Fruit fly (Drosophila melanogaster): ENCODE results near the gene spd-2.

The spd-2 gene

DNA sequence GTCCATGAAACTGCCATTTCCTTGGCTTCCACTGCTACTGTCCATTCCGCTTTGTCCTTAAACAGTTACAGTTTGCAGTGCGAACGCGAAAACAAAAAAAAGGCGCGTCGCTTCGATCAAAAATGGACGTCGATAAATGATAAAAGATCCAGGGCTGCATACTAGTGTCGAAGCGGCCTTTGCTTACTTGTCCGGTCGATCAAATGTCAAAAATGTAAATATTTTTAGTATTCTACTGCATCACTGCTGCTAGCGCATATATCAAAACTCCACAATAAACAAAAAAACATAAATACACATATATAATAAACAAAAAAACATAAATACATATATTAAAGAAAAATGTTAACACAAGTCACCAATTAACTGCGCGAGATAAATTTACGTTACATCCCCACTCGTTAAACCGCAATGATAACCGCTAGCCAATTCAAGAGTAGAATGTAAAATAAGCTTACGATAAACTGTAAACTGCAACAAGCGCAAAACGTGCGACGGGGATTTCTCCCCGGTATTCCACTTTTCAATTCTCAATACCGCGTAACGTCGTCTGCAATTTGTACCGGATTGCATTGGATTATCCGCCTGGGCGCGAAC lies at the start of gene spd-2, which contains the start of gene Apl:
spd-2 (minus strand) TSS at position 93 of the 597 bp plus-strand sequence.
Apl (plus strand) TSS at position 260 of the 597 bp plus-strand sequence.
- TF ChIP-seq dl (GFP tag; optimal IDR thresholded peaks at IDR 0.05; ENCODE audit: insufficient read depth in 1 of 2, partially characterized antibody in 2 of 2) (no peak), CrebA (GFP tag; optimal IDR thresholded peaks at IDR 0.05; ENCODE audit: borderline replicate concordance) (no peak), Myc (optimal IDR thresholded peaks at IDR 0.05) (peak; percentile 0), h (GFP tag; optimal IDR thresholded peaks at IDR 0.05) (no peak), Sp1 (GFP tag; optimal IDR thresholded peaks at IDR 0.05) (no peak), Dif (GFP tag; optimal IDR thresholded peaks at IDR 0.05; ENCODE audit: partially characterized antibody) (no peak), Vsx2 (GFP tag; optimal IDR thresholded peaks at IDR 0.05; ENCODE audit: partially characterized antibody) (no peak), foxo (GFP tag; optimal IDR thresholded peaks at IDR 0.05) (no peak), fru (GFP tag; optimal IDR thresholded peaks at IDR 0.05) (no peak), dsf (GFP tag; optimal IDR thresholded peaks at IDR 0.05; ENCODE audit: borderline replicate concordance) (no peak), Rel (GFP tag; optimal IDR thresholded peaks at IDR 0.05) (no peak), Rel (tag; optimal IDR thresholded peaks at IDR 0.05) (peak; percentile 65), br (GFP tag; optimal IDR thresholded peaks at IDR 0.05) (no peak), Hr83 (GFP tag; optimal IDR thresholded peaks at IDR 0.05; ENCODE audit: poor library complexity, severe bottlenecking) (no peak), lola (GFP tag; optimal IDR thresholded peaks at IDR 0.05) (no peak), HLH106 (tag; optimal IDR thresholded peaks at IDR 0.05) (no peak), CG32264 (GFP tag; optimal IDR thresholded peaks at IDR 0.05) (no peak)

DNA sequence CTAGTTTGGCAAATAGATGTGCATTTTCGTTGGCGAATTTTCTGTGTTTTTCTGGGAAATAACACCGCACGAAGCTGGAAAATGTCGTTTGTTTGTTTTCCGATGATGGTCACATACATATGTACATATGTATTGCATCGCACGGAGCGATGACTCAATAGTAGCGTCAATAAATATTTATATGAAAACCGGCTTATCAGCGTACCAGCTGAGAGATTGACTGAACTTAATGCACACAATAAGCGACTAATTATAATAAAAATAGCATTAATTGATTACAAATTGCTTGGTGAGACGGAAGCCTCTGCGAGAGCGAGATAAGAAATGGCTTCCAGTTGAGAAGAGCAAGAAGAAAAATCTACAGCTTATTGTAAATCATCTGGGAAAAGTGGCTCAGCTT lies 49.7 kb upstream of the spd-2 start:
- TF ChIP-seq Mio (GFP tag; optimal IDR thresholded peaks at IDR 0.05) (no peak), Dif (GFP tag; optimal IDR thresholded peaks at IDR 0.05; ENCODE audit: partially characterized antibody) (no peak), brk (GFP tag; optimal IDR thresholded peaks at IDR 0.05) (no peak), dmrt93B (GFP tag; optimal IDR thresholded peaks at IDR 0.05) (no peak), CG32264 (GFP tag; optimal IDR thresholded peaks at IDR 0.05) (no peak), fru (GFP tag; optimal IDR thresholded peaks at IDR 0.05) (no peak), lola (GFP tag; optimal IDR thresholded peaks at IDR 0.05) (no peak), GATAd (GFP tag; optimal IDR thresholded peaks at IDR 0.05) (no peak), Vsx2 (GFP tag; optimal IDR thresholded peaks at IDR 0.05; ENCODE audit: partially characterized antibody) (no peak), CG9705 (GFP tag; optimal IDR thresholded peaks at IDR 0.05) (no peak), usp (GFP tag; optimal IDR thresholded peaks at IDR 0.05) (no peak), dl (GFP tag; optimal IDR thresholded peaks at IDR 0.05; ENCODE audit: insufficient read depth in 1 of 2, partially characterized antibody in 2 of 2) (no peak), dsf (GFP tag; optimal IDR thresholded peaks at IDR 0.05; ENCODE audit: borderline replicate concordance) (no peak)

DNA sequence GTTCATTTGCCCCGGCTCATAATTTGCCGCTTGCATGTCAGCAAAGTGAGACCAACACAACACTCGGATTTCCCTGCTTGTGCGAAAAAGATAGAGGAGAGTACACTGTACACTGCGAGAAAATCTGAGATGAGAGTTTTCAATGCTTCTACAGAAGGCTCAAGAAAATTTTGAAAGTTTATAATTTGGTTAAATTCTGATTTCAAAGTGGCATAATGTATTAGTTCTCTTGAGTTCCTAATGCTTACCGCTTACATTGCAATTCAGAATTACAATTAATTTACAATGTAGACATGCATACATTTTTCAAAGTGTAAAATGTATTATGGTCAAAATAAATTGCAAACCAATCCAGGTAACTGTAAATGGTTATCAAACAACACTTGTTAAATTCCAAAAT lies 48.1 kb upstream of the spd-2 start:
- no peak for TF ChIP-seq Myc (optimal IDR thresholded peaks at IDR 0.05)
- TF ChIP-seq dl (GFP tag; optimal IDR thresholded peaks at IDR 0.05; ENCODE audit: insufficient read depth in 1 of 2, partially characterized antibody in 2 of 2): no peak
- TF ChIP-seq sage (GFP tag; optimal IDR thresholded peaks at IDR 0.05): no peak
- no peak for TF ChIP-seq Mio (GFP tag; optimal IDR thresholded peaks at IDR 0.05)
- no peak for TF ChIP-seq Sp1 (GFP tag; optimal IDR thresholded peaks at IDR 0.05)
- TF ChIP-seq Dfd (GFP tag; optimal IDR thresholded peaks at IDR 0.05): no peak
- TF ChIP-seq brk (GFP tag; optimal IDR thresholded peaks at IDR 0.05): no peak
- TF ChIP-seq rgr (GFP tag; optimal IDR thresholded peaks at IDR 0.05): no peak
- TF ChIP-seq woc (GFP tag; optimal IDR thresholded peaks at IDR 0.05): no peak
- TF ChIP-seq Hr78 (GFP tag; optimal IDR thresholded peaks at IDR 0.05): no peak
- no peak for TF ChIP-seq Hnf4 (GFP tag; optimal IDR thresholded peaks at IDR 0.05)
- no peak for TF ChIP-seq foxo (GFP tag; optimal IDR thresholded peaks at IDR 0.05)
- no peak for TF ChIP-seq CrebA (GFP tag; optimal IDR thresholded peaks at IDR 0.05; ENCODE audit: borderline replicate concordance)
- TF ChIP-seq br (GFP tag; optimal IDR thresholded peaks at IDR 0.05): no peak

DNA sequence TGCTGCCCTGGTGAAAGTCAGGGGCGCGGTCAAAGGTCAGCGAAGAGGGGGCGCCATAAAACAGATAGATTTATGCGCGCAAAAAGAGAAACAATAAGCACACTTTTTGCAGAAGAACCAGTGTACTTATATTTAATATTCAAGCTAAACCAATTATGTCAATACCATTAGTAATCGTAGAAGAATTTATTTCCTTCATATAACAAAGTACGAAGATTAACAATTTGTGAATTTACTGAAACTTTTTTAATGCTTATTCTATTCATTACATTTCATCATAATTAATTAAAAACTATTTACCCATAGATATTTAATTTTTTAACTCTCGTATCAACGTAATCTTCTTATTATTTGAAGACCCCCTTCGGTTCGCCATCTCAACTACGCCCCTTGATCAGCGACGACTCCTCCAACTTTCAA lies 47.3 kb upstream of the spd-2 start:
- TF ChIP-seq Myc (optimal IDR thresholded peaks at IDR 0.05) (no peak), sv (GFP tag; optimal IDR thresholded peaks at IDR 0.05) (peak; percentile 10), CG9705 (GFP tag; optimal IDR thresholded peaks at IDR 0.05) (no peak), br (GFP tag; optimal IDR thresholded peaks at IDR 0.05) (peak; percentile 8), Mio (GFP tag; optimal IDR thresholded peaks at IDR 0.05) (no peak), dsf (GFP tag; optimal IDR thresholded peaks at IDR 0.05; ENCODE audit: borderline replicate concordance) (no peak), pan (optimal IDR thresholded peaks at IDR 0.05) (no peak), ey (GFP tag; optimal IDR thresholded peaks at IDR 0.05) (peak; percentile 20), dl (GFP tag; optimal IDR thresholded peaks at IDR 0.05; ENCODE audit: insufficient read depth in 1 of 2, partially characterized antibody in 2 of 2) (no peak), jim (GFP tag; optimal IDR thresholded peaks at IDR 0.05) (no peak), Dfd (GFP tag; optimal IDR thresholded peaks at IDR 0.05) (no peak), lola (GFP tag; optimal IDR thresholded peaks at IDR 0.05) (no peak), Rel (GFP tag; optimal IDR thresholded peaks at IDR 0.05) (no peak), Rel (tag; optimal IDR thresholded peaks at IDR 0.05) (no peak), N (GFP tag; optimal IDR thresholded peaks at IDR 0.05) (no peak), brk (GFP tag; optimal IDR thresholded peaks at IDR 0.05) (no peak), CrebA (GFP tag; optimal IDR thresholded peaks at IDR 0.05; ENCODE audit: borderline replicate concordance) (no peak), HLH106 (tag; optimal IDR thresholded peaks at IDR 0.05) (peak; percentile 28), psq (GFP tag; optimal IDR thresholded peaks at IDR 0.05) (peak; percentile 36), GATAd (GFP tag; optimal IDR thresholded peaks at IDR 0.05) (no peak), Dif (GFP tag; optimal IDR thresholded peaks at IDR 0.05; ENCODE audit: partially characterized antibody) (no peak), Sp1 (GFP tag; optimal IDR thresholded peaks at IDR 0.05) (peak; percentile 41), woc (GFP tag; optimal IDR thresholded peaks at IDR 0.05) (no peak), Jra (GFP tag; optimal IDR thresholded peaks at IDR 0.05) (no peak), h (GFP tag; optimal IDR thresholded peaks at IDR 0.05) (peak; percentile 27), Hr83 (GFP tag; optimal IDR thresholded peaks at IDR 0.05; ENCODE audit: poor library complexity, severe bottlenecking) (no peak), Abd-B (GFP tag; optimal IDR thresholded peaks at IDR 0.05) (no peak), tai (GFP tag; optimal IDR thresholded peaks at IDR 0.05) (no peak), CG32264 (GFP tag; optimal IDR thresholded peaks at IDR 0.05) (no peak), fru (GFP tag; optimal IDR thresholded peaks at IDR 0.05) (peak; percentile 45), dmrt93B (GFP tag; optimal IDR thresholded peaks at IDR 0.05) (peak; percentile 14), usp (GFP tag; optimal IDR thresholded peaks at IDR 0.05) (no peak)

Measured in whole organism, wandering third instar larva.